Fruit fly (Drosophila melanogaster): ENCODE results near the gene NHP2.

The NHP2 gene

dm6 chr3L:14790127-14790589 lies 11.8 kb downstream of the NHP2 start (continued):
- TF ChIP-seq HmgD (GFP tag; optimal IDR thresholded peaks at IDR 0.05): peak; percentile 88
- TF ChIP-seq luna (GFP tag; optimal IDR thresholded peaks at IDR 0.05): peak; percentile 56
- peak; percentile 77 for TF ChIP-seq dysf (GFP tag; IDR thresholded peaks at IDR 0.05)
- peak; percentile 49 for TF ChIP-seq CG7987 (GFP tag; optimal IDR thresholded peaks at IDR 0.05)
- TF ChIP-seq ab (GFP tag; optimal IDR thresholded peaks at IDR 0.05): no peak
- peak; percentile 59 for TF ChIP-seq MTF-1 (GFP tag; optimal IDR thresholded peaks at IDR 0.05; ENCODE audit: borderline replicate concordance)
- peak; percentile 36; the same call in 1 of the 2 replicates for TF ChIP-seq Poxn (GFP tag; IDR thresholded peaks at IDR 0.05)
- peak; percentile 54 for TF ChIP-seq Six4 (GFP tag; optimal IDR thresholded peaks at IDR 0.05)
- no peak for TF ChIP-seq dimm (GFP tag; IDR thresholded peaks at IDR 0.05)
- peak; percentile 80 for TF ChIP-seq eyg (GFP tag; optimal IDR thresholded peaks at IDR 0.05)
- peak; percentile 64 for TF ChIP-seq CG31224 (GFP tag; IDR thresholded peaks at IDR 0.05)
- peak; percentile 81 for TF ChIP-seq Opbp (GFP tag; IDR thresholded peaks at IDR 0.05; ENCODE audit: partially characterized antibody)
- TF ChIP-seq grn (GFP tag; optimal IDR thresholded peaks at IDR 0.05): no peak
- peak; percentile 37 for TF ChIP-seq CG10274 (GFP tag; optimal IDR thresholded peaks at IDR 0.05)
- TF ChIP-seq seq (GFP tag; IDR thresholded peaks at IDR 0.05): peak; percentile 48; the same call in 1 of the 2 replicates
- peak; percentile 65 for TF ChIP-seq CG4424 (GFP tag; optimal IDR thresholded peaks at IDR 0.05)
- peak; percentile 89 for TF ChIP-seq MESR4 (GFP tag; optimal IDR thresholded peaks at IDR 0.05)
- TF ChIP-seq CG9727 (GFP tag; optimal IDR thresholded peaks at IDR 0.05): peak; percentile 64
- TF ChIP-seq CG16815 (GFP tag; optimal IDR thresholded peaks at IDR 0.05): peak; percentile 57
- peak; percentile 71 for TF ChIP-seq CG18011 (GFP tag; optimal IDR thresholded peaks at IDR 0.05)
- peak; percentile 75 for TF ChIP-seq CG15514 (GFP tag; optimal IDR thresholded peaks at IDR 0.05)
- no peak for TF ChIP-seq tll (GFP tag; optimal IDR thresholded peaks at IDR 0.05)
- TF ChIP-seq oc (tag; optimal IDR thresholded peaks at IDR 0.05): no peak
- TF ChIP-seq Ptx1 (GFP tag; IDR thresholded peaks at IDR 0.05): peak; percentile 83
- peak; percentile 63 for TF ChIP-seq CG42726 (GFP tag; IDR thresholded peaks at IDR 0.05; ENCODE audit: partially characterized antibody)
- TF ChIP-seq jumu (GFP tag; optimal IDR thresholded peaks at IDR 0.05): peak; percentile 87
- TF ChIP-seq CG12155 (GFP tag; optimal IDR thresholded peaks at IDR 0.05): peak; percentile 94
- no peak for TF ChIP-seq CG17568 (GFP tag; optimal IDR thresholded peaks at IDR 0.05)
- no peak for TF ChIP-seq sim (GFP tag; IDR thresholded peaks at IDR 0.05)
- TF ChIP-seq CG34224 (GFP tag; IDR thresholded peaks at IDR 0.05; ENCODE audit: partially characterized antibody): peak; percentile 86
- peak; percentile 69 for TF ChIP-seq nerfin-2 (GFP tag; IDR thresholded peaks at IDR 0.05; ENCODE audit: partially characterized antibody)
- no peak for TF ChIP-seq CG8478 (optimal IDR thresholded peaks at IDR 0.05)
- peak; percentile 79 for TF ChIP-seq CG18599 (GFP tag; optimal IDR thresholded peaks at IDR 0.05)
- peak in 1 of 3 experiments; percentile 31 for TF ChIP-seq lola (GFP tag; optimal IDR thresholded peaks at IDR 0.05)
- no peak for TF ChIP-seq gsb-n (tag; optimal IDR thresholded peaks at IDR 0.05)
- peak; percentile 90 for TF ChIP-seq Dad (GFP tag; optimal IDR thresholded peaks at IDR 0.05)
- TF ChIP-seq E2f2 (GFP tag; IDR thresholded peaks at IDR 0.05): no peak; the same call in 1 of the 2 replicates
- peak; percentile 79 for TF ChIP-seq CG18764 (GFP tag; optimal IDR thresholded peaks at IDR 0.05)
- no peak for TF ChIP-seq Ravus (GFP tag; IDR thresholded peaks at IDR 0.05)
- peak; percentile 54 for TF ChIP-seq wdn (GFP tag; IDR thresholded peaks at IDR 0.05)
- TF ChIP-seq CG12104 (GFP tag; optimal IDR thresholded peaks at IDR 0.05): peak; percentile 68
- TF ChIP-seq CG7786 (GFP tag; optimal IDR thresholded peaks at IDR 0.05): peak; percentile 91
- peak; percentile 63 for TF ChIP-seq CG17359 (tag; optimal IDR thresholded peaks at IDR 0.05)
- peak; percentile 21 for TF ChIP-seq CG10431 (GFP tag; optimal IDR thresholded peaks at IDR 0.05)
- TF ChIP-seq CG9437 (GFP tag; optimal IDR thresholded peaks at IDR 0.05): peak; percentile 61
- TF ChIP-seq CG4360 (GFP tag; IDR thresholded peaks at IDR 0.05): no peak
- peak; percentile 39 for TF ChIP-seq CG18262 (tag; optimal IDR thresholded peaks at IDR 0.05)
- TF ChIP-seq CG31388 (GFP tag; optimal IDR thresholded peaks at IDR 0.05): peak; percentile 84
- no peak for TF ChIP-seq Hand (GFP tag; optimal IDR thresholded peaks at IDR 0.05)
- peak; percentile 22 for TF ChIP-seq CG6654 (GFP tag; optimal IDR thresholded peaks at IDR 0.05)

All from whole organism, embryonic.